Worm (Caenorhabditis elegans) whole organism, L4/young adult: ENCODE results near the gene dhs-25.

Experiments
- W03F9.2 ChIP-seq: fragments of 150-350 bp; optimal IDR thresholded peaks from 2 replicates; lab custom pipeline; 2014; ENCODE audit warnings: missing biosample characterization, missing genetic modification characterization
- dao-5 ChIP-seq: sonication (generic microtip); optimal IDR thresholded peaks from 2 replicates; lab custom pipeline; 2016; ENCODE audit warnings: missing genotype, missing genetic modification characterization, moderate library complexity, missing compliant biosample characterization
- him-1 ChIP-seq: sonication (generic microtip); optimal IDR thresholded peaks from 2 replicates; lab custom pipeline; 2016; ENCODE audit warnings: missing genotype, missing genetic modification reagents, missing genetic modification characterization, missing compliant biosample characterization

DNA sequence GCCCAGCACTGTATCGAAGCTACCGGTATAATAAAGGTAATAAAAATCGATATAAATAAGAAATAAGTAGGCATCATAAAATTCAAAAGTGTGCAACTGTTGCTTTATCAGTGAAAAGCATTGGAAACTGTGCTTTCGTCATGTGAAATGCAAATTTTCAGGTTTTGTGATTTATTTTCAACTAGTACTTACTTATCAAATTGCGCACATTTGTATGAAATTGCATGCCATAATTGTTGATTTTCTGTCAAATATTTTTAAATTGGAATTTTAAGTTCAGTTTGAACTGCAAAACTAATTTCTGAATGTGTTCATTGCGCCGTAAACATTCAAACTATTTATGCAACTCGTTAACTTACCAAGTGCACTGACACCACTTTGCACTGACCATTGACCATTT lies 614 bp upstream of the dhs-25 start, which contains the start of gene D1005.4:
- no peak for TF ChIP-seq him-1 (tag; lab: Kevin White, UChicago)
- TF ChIP-seq W03F9.2 (tag; lab: Kevin White, UChicago): no peak
- TF ChIP-seq dao-5: no peak
